Worm (Caenorhabditis elegans) whole organism, late embryonic: Measurements from ENCODE around the gene rsd-3.

Experiments used
- C08G9.2 ChIP-seq: sonication (generic microtip); optimal IDR thresholded peaks from 2 replicates; lab custom pipeline; 2016; ENCODE audit warnings: mild to moderate bottlenecking, missing genetic modification characterization, moderate library complexity, missing compliant biosample characterization
- F13H6.1 ChIP-seq: sonication (generic microtip); optimal IDR thresholded peaks from 2 replicates; lab custom pipeline; 2016; ENCODE audit warnings: missing genetic modification characterization, missing compliant biosample characterization
- K02D7.2 ChIP-seq: sonication (generic microtip); optimal IDR thresholded peaks from 2 replicates; lab custom pipeline; 2017; ENCODE audit warnings: mild to moderate bottlenecking, missing genetic modification characterization, missing compliant biosample characterization
- Y22D7AL.16 ChIP-seq: sonication (generic microtip); optimal IDR thresholded peaks from 2 replicates; lab custom pipeline; 2016; ENCODE audit warnings: missing genetic modification characterization, missing compliant biosample characterization
- ahr-1 ChIP-seq: sonication (generic microtip); optimal IDR thresholded peaks from 2 replicates; lab custom pipeline; 2016; ENCODE audit warnings: missing genetic modification characterization, missing compliant biosample characterization
- ama-1 ChIP-seq: fragments of 150-350 bp; optimal IDR thresholded peaks from 2 replicates; lab custom pipeline; 2014
- ceh-14 ChIP-seq: sonication (generic microtip); optimal IDR thresholded peaks from 2 replicates; lab custom pipeline; 2016; ENCODE audit warnings: missing genotype, missing genetic modification characterization, missing compliant biosample characterization
- ceh-19 ChIP-seq: fragments of 200-800 bp; sonication (Bioruptor generic); optimal IDR thresholded peaks from 2 replicates; lab custom pipeline; 2018; ENCODE audit warnings: mild to moderate bottlenecking, missing genetic modification characterization, missing compliant biosample characterization
- ceh-2 ChIP-seq: sonication (generic microtip); optimal IDR thresholded peaks from 2 replicates; lab custom pipeline; 2016; ENCODE audit warnings: missing genotype, missing genetic modification characterization, missing compliant biosample characterization
- ceh-30 ChIP-seq: fragments of 150-350 bp; optimal IDR thresholded peaks from 2 replicates; lab custom pipeline; 2014; ENCODE audit warnings: missing biosample characterization, missing genetic modification characterization
- ceh-31 ChIP-seq: sonication (generic microtip); optimal IDR thresholded peaks from 2 replicates; lab custom pipeline; 2016; ENCODE audit warnings: missing genetic modification characterization, missing compliant biosample characterization
- ceh-34 ChIP-seq: sonication (generic microtip); optimal IDR thresholded peaks from 2 replicates; lab custom pipeline; 2016; ENCODE audit warnings: mild to moderate bottlenecking, missing genetic modification characterization, missing compliant biosample characterization
- ceh-48 ChIP-seq: sonication (generic microtip); optimal IDR thresholded peaks from 2 replicates; lab custom pipeline; 2016; ENCODE audit warnings: missing genetic modification characterization, inconsistent platforms, missing compliant biosample characterization
- ceh-6 ChIP-seq: fragments of 200-800 bp; sonication (Bioruptor generic); optimal IDR thresholded peaks from 2 replicates; lab custom pipeline; 2018; ENCODE audit warnings: mild to moderate bottlenecking, missing genetic modification characterization, missing compliant biosample characterization
- dve-1 ChIP-seq: sonication (generic microtip); optimal IDR thresholded peaks from 2 replicates; lab custom pipeline; 2017; ENCODE audit warnings: antibody characterized with exemption, mild to moderate bottlenecking, missing genetic modification characterization, missing compliant biosample characterization
- elt-2 ChIP-seq: sonication (generic microtip); optimal IDR thresholded peaks from 2 replicates; lab custom pipeline; 2016; ENCODE audit warnings: missing genetic modification reagents, missing genetic modification characterization, missing compliant biosample characterization
- elt-4 ChIP-seq: sonication (generic microtip); optimal IDR thresholded peaks from 2 replicates; lab custom pipeline; 2016; ENCODE audit warnings: missing genetic modification characterization, missing compliant biosample characterization
- ets-4 ChIP-seq: sonication (generic microtip); optimal IDR thresholded peaks from 2 replicates; lab custom pipeline; 2016; ENCODE audit warnings: missing genetic modification characterization, missing compliant biosample characterization
- eyg-1 ChIP-seq: sonication (generic microtip); optimal IDR thresholded peaks from 2 replicates; lab custom pipeline; 2016; ENCODE audit warnings: missing genotype, missing genetic modification characterization, missing compliant biosample characterization
- fkh-10 ChIP-seq: fragments of 150-350 bp; optimal IDR thresholded peaks from 2 replicates; lab custom pipeline; 2014; ENCODE audit warnings: missing biosample characterization, missing genetic modification reagents, missing genetic modification characterization
- fkh-6 ChIP-seq: sonication (generic microtip); optimal IDR thresholded peaks from 2 replicates; lab custom pipeline; 2016; ENCODE audit warnings: missing genetic modification characterization, missing compliant biosample characterization
- gmeb-2 ChIP-seq: sonication (generic microtip); optimal IDR thresholded peaks from 2 replicates; lab custom pipeline; 2016; ENCODE audit warnings: missing genetic modification characterization, inconsistent platforms, missing compliant biosample characterization
- hlh-13 ChIP-seq: fragments of 200-800 bp; sonication (Bioruptor generic); optimal IDR thresholded peaks from 2 replicates; lab custom pipeline; 2018; ENCODE audit warnings: mild to moderate bottlenecking, missing genetic modification characterization, missing compliant biosample characterization
- hlh-15 ChIP-seq: sonication (generic microtip); optimal IDR thresholded peaks from 2 replicates; lab custom pipeline; 2016; ENCODE audit warnings: missing genetic modification characterization, missing compliant biosample characterization
- lin-11 ChIP-seq: fragments of 200-800 bp; sonication (Bioruptor generic); optimal IDR thresholded peaks from 2 replicates; lab custom pipeline; 2018; ENCODE audit warnings: mild to moderate bottlenecking, missing genetic modification characterization, missing compliant biosample characterization
- mec-3 ChIP-seq: sonication (generic microtip); optimal IDR thresholded peaks from 2 replicates; lab custom pipeline; 2016; ENCODE audit warnings: borderline replicate concordance, missing genetic modification characterization, missing compliant biosample characterization
- npax-4 ChIP-seq: sonication (generic microtip); optimal IDR thresholded peaks from 2 replicates; lab custom pipeline; 2016; ENCODE audit warnings: missing genetic modification characterization, missing compliant biosample characterization
- pat-9 ChIP-seq: fragments of 200-800 bp; sonication (Bioruptor generic); optimal IDR thresholded peaks from 2 replicates; lab custom pipeline; 2018; ENCODE audit warnings: mild to moderate bottlenecking, missing genetic modification characterization, moderate library complexity, missing compliant biosample characterization
- pax-1 ChIP-seq: fragments of 150-350 bp; optimal IDR thresholded peaks from 2 replicates; lab custom pipeline; 2014; ENCODE audit warnings: missing biosample characterization, missing genetic modification characterization
- pha-2 ChIP-seq: sonication (generic microtip); optimal IDR thresholded peaks from 2 replicates; lab custom pipeline; 2017; ENCODE audit warnings: mild to moderate bottlenecking, missing genetic modification characterization, missing compliant biosample characterization
- sdc-2 ChIP-seq: sonication (generic microtip); optimal IDR thresholded peaks from 2 replicates; lab custom pipeline; 2016; ENCODE audit warnings: missing genotype, missing genetic modification characterization, missing compliant biosample characterization
- tbx-2 ChIP-seq: sonication (generic microtip); optimal IDR thresholded peaks from 2 replicates; lab custom pipeline; 2016; ENCODE audit warnings: missing genetic modification characterization, missing compliant biosample characterization
- ttx-3 ChIP-seq: sonication (generic microtip); optimal IDR thresholded peaks from 2 replicates; lab custom pipeline; 2016; ENCODE audit warnings: missing genetic modification reagents, missing genetic modification characterization, missing compliant biosample characterization
- unc-42 ChIP-seq: sonication (generic microtip); optimal IDR thresholded peaks from 2 replicates; lab custom pipeline; 2016; ENCODE audit warnings: missing genotype, missing genetic modification characterization, missing compliant biosample characterization
- unc-55 ChIP-seq: sonication (generic microtip); optimal IDR thresholded peaks from 2 replicates; lab custom pipeline; 2017; ENCODE audit warnings: missing biosample characterization, missing genetic modification reagents, missing genetic modification characterization
- unc-86 ChIP-seq: sonication (generic microtip); optimal IDR thresholded peaks from 2 replicates; lab custom pipeline; 2016; ENCODE audit warnings: missing genetic modification characterization, missing compliant biosample characterization

Gene rsd-3

DNA sequence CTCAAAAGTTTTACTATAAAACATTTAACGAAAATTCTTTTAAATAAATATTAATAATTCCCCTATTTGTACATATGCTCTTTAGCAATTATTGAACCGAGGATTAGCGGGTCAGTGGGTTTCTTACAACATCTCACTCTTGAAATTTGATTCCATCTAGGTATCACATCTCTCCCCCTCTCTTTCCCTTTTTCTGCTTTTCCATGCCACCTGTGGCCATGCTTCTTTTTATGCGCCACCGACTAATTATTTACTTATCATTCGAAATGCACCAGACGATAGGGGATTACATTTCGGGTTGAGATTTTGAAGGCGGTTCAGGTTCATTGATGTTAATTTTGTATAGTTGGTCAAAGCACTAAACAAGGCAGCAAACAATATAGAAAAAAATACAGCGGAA lies 32.4 kb upstream of the rsd-3 start:
- TF ChIP-seq dve-1 (tag; lab: Kevin White, UChicago) (no peak), unc-55 (GFP tag; lab: Kevin White, UChicago) (no peak), ets-4 (tag; lab: Kevin White, UChicago) (no peak), tbx-2 (tag; lab: Kevin White, UChicago) (no peak), elt-2 (tag; lab: Kevin White, UChicago) (no peak), hlh-15 (tag; lab: Kevin White, UChicago) (no peak)

DNA sequence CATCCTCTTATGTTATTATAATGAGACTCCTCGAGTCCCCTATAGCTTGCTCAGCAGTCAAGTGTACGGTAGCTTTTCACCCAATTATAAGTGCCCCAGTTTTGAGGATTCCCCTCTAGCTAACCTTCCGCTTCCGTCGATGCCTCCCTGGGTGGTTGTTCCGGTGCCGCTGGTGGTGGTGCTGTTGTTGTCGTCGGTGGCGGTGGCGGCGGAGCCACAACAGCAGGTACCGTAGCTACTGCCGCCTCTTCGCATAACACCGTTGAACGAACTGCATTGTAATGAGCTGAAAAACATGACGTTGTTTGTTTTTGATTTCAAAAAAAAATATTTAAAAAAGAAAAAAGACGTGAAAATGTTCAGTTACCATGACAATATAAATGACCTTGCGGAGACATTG lies 31.9 kb upstream of the rsd-3 start:
- TF ChIP-seq tbx-2 (tag; lab: Kevin White, UChicago), result no peak
- TF ChIP-seq ttx-3 (tag; lab: Kevin White, UChicago), result peak; percentile 69

DNA sequence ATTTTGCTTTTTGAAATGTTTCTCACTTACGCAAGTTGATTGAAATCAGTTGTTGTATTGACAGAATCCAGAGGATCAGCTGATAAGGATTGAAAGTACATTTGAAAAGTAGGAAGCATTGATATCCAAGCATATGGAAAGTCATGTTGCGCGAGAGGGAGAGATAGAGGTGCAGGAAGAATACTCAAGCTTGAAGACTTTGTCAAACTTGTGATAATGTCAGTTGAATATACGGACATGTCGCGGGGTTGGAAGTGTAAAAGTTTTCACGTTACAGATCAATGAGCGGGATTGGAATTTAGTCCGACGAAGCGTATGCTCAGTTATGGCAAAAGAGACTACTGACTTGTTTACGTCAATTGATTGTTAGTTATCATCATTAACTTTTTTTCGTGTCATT lies 29.0 kb upstream of the rsd-3 start, which contains the start of gene ttx-3:
Gene ttx-3 (minus strand): TSS at position 101 of the 400 bp plus-strand sequence.
- no peak for TF ChIP-seq K02D7.2 (tag; lab: Kevin White, UChicago)
- no peak for TF ChIP-seq gmeb-2 (tag; lab: Kevin White, UChicago)
- no peak for TF ChIP-seq elt-2 (tag; lab: Kevin White, UChicago)
- TF ChIP-seq ceh-34 (tag; lab: Kevin White, UChicago), result no peak
- TF ChIP-seq pat-9 (tag; lab: Kevin White, UChicago), result no peak
- no peak for TF ChIP-seq F13H6.1 (tag; lab: Kevin White, UChicago)
- TF ChIP-seq dve-1 (tag; lab: Kevin White, UChicago), result no peak
- no peak for TF ChIP-seq ets-4 (tag; lab: Kevin White, UChicago)
- TF ChIP-seq pha-2, result no peak
- TF ChIP-seq ahr-1 (tag; lab: Kevin White, UChicago), result no peak
- no peak for TF ChIP-seq pax-1
- no peak for TF ChIP-seq elt-4 (tag; lab: Kevin White, UChicago)
- no peak for TF ChIP-seq unc-86
- TF ChIP-seq Y22D7AL.16 (tag; lab: Kevin White, UChicago), result no peak
- no peak for TF ChIP-seq ceh-14
- TF ChIP-seq ceh-19, result no peak
- no peak for TF ChIP-seq ceh-6
- no peak for TF ChIP-seq ceh-30 (tag; lab: Kevin White, UChicago)
- TF ChIP-seq ceh-48 (tag; lab: Kevin White, UChicago), result no peak
- no peak for TF ChIP-seq hlh-13 (GFP tag; lab: Kevin White, UChicago)

DNA sequence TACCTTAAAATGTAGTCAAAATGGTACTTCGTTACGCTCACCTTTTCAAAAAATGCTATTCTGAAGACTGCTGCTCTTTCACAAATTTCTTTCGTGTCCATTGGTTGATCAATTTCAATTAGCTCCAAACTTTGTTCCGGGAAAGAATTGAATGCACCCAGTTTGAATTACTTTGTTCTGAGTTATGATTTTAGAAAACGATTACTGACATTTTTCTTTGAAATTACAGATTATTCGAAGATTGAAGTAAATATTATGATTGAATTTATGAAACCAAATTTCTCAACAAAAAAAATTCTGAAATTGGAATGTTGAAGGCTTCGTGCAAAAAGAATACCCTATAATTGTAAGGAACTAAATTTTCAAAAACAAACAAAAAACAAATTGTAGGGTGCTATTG lies 14.1 kb upstream of the rsd-3 start, which contains the start of gene Y102F5A.1:
Gene Y102F5A.1 (minus strand): TSS at position 101 of the 400 bp plus-strand sequence.
- TF ChIP-seq mec-3 (tag; lab: Kevin White, UChicago) (no peak), F13H6.1 (tag; lab: Kevin White, UChicago) (no peak), unc-42 (tag; lab: Kevin White, UChicago) (no peak), fkh-6 (tag; lab: Kevin White, UChicago) (no peak), lin-11 (tag; lab: Kevin White, UChicago) (no peak), elt-2 (tag; lab: Kevin White, UChicago) (no peak), pax-1 (no peak), eyg-1 (tag; lab: Kevin White, UChicago) (no peak), ceh-2 (tag; lab: Kevin White, UChicago) (no peak), C08G9.2 (tag; lab: Kevin White, UChicago) (no peak), ama-1 (lab: Kevin White, UChicago) (no peak), elt-4 (tag; lab: Kevin White, UChicago) (no peak), ceh-34 (tag; lab: Kevin White, UChicago) (no peak), fkh-10 (GFP tag; lab: Kevin White, UChicago) (no peak), sdc-2 (tag; lab: Kevin White, UChicago) (no peak), ceh-31 (tag; lab: Kevin White, UChicago) (no peak), ceh-19 (no peak), ahr-1 (tag; lab: Kevin White, UChicago) (no peak), dve-1 (tag; lab: Kevin White, UChicago) (no peak), npax-4 (tag; lab: Kevin White, UChicago) (no peak)
